Fruit fly (Drosophila melanogaster) S2 (cell line): ENCODE data around the gene CG43739.

ENCODE experiments used
- CG8478 ChIP-seq: fragments of >200 bp; optimal IDR thresholded peaks from 2 replicates; lab custom pipeline; 2018
- CTCF ChIP-seq, 2 experiments: fragments of >200 bp; optimal IDR thresholded peaks; 2 replicates each; lab custom pipeline; 2018

dm6 chr2L:20915224-20915623 lies 3.5 kb downstream of the CG43739 start:
- TF ChIP-seq CG8478 (lab: Kevin White, UChicago) (no peak), CTCF (optimal IDR thresholded peaks at IDR 0.05; lab: Kevin White, UChicago) (no peak)
